Fruit fly (Drosophila melanogaster) whole organism, prepupa: ENCODE results near the gene Rim.
A peak's percentile ranks its signal among the peaks of the same experiment; 100 is the strongest.

Experiments used
- Blimp-1 ChIP-seq: fragments of 200-800 bp; sonication (Bioruptor generic); optimal IDR thresholded peaks from 3 replicates; lab custom pipeline; 2017; ENCODE audit warnings: missing biosample characterization, missing genetic modification characterization, mild to moderate bottlenecking, moderate library complexity, missing genetic modification reagents
- CG10631 ChIP-seq: fragments of 200-800 bp; sonication (Bioruptor generic); optimal IDR thresholded peaks from 2 replicates; lab custom pipeline; 2016; ENCODE audit warnings: missing biosample characterization, missing genetic modification characterization
- CG10669 ChIP-seq: fragments of 200-800 bp; sonication (Bioruptor generic); optimal IDR thresholded peaks from 3 replicates; lab custom pipeline; 2018; ENCODE audit warnings: missing biosample characterization, mild to moderate bottlenecking, missing genetic modification characterization, moderate library complexity
- CG11294 ChIP-seq: fragments of 200-800 bp; sonication (Bioruptor generic); IDR thresholded peaks from 2 replicates; pipeline ENCODE4 v1.3.6; 2022; ENCODE audit warnings: missing biosample characterization, missing genetic modification characterization
- CG11762 ChIP-seq: fragments of 200-800 bp; sonication (Bioruptor generic); optimal IDR thresholded peaks from 3 replicates; lab custom pipeline; 2016; ENCODE audit warnings: missing biosample characterization, missing genetic modification characterization; ENCODE audit not compliant: insufficient read depth
- CG11902 ChIP-seq: fragments of 200-800 bp; sonication (Bioruptor generic); optimal IDR thresholded peaks from 3 replicates; lab custom pipeline; 2016; ENCODE audit warnings: missing biosample characterization, missing genetic modification characterization
- CG15336 ChIP-seq: fragments of 200-800 bp; sonication (Bioruptor generic); IDR thresholded peaks from 2 replicates; pipeline ENCODE4 v1.3.6; 2022; ENCODE audit warnings: missing biosample characterization, missing genetic modification characterization
- CG1621 ChIP-seq: fragments of 200-800 bp; sonication (Bioruptor generic); optimal IDR thresholded peaks from 3 replicates; lab custom pipeline; 2018; ENCODE audit warnings: missing biosample characterization, mild to moderate bottlenecking, missing genetic modification characterization
- CG3032 ChIP-seq: fragments of 200-800 bp; optimal IDR thresholded peaks from 2 replicates; lab custom pipeline; 2019; ENCODE audit warnings: missing biosample characterization, mild to moderate bottlenecking, missing genetic modification characterization, moderate library complexity
- CG31627 ChIP-seq: fragments of 200-800 bp; sonication (Bioruptor generic); optimal IDR thresholded peaks from 3 replicates; lab custom pipeline; 2016; ENCODE audit warnings: missing biosample characterization, missing genetic modification characterization
- CG32006 ChIP-seq: fragments of 200-800 bp; sonication (Bioruptor generic); optimal IDR thresholded peaks from 3 replicates; lab custom pipeline; 2017; ENCODE audit warnings: missing biosample characterization, mild to moderate bottlenecking, missing genetic modification characterization
- CG34406 ChIP-seq: fragments of 200-800 bp; sonication (Bioruptor generic); optimal IDR thresholded peaks from 3 replicates; lab custom pipeline; 2016; ENCODE audit warnings: missing biosample characterization, missing genetic modification characterization
- CG3919 ChIP-seq: fragments of 200-800 bp; sonication (Bioruptor generic); optimal IDR thresholded peaks from 3 replicates; lab custom pipeline; 2016; ENCODE audit warnings: missing biosample characterization, missing genetic modification characterization
- CG4318 ChIP-seq: fragments of 200-800 bp; sonication (Bioruptor generic); optimal IDR thresholded peaks from 3 replicates; lab custom pipeline; 2017; ENCODE audit warnings: missing biosample characterization, mild to moderate bottlenecking, missing genetic modification characterization
- CG6163 ChIP-seq: fragments of 200-800 bp; sonication (Bioruptor generic); IDR thresholded peaks from 3 replicates; pipeline ENCODE4 v1.3.6; 2022; ENCODE audit warnings: missing biosample characterization, missing genetic modification characterization
- CG6276 ChIP-seq: fragments of 200-800 bp; sonication (Bioruptor generic); optimal IDR thresholded peaks from 2 replicates; lab custom pipeline; 2017; ENCODE audit warnings: missing biosample characterization, mild to moderate bottlenecking, missing genetic modification characterization
- CG6808 ChIP-seq: fragments of 200-800 bp; sonication (Bioruptor generic); optimal IDR thresholded peaks from 3 replicates; lab custom pipeline; 2017; ENCODE audit warnings: missing biosample characterization, missing genetic modification characterization, mild to moderate bottlenecking, moderate library complexity, missing genetic modification reagents
- CG8119 ChIP-seq: fragments of 200-800 bp; sonication (Bioruptor generic); IDR thresholded peaks from 3 replicates; pipeline ENCODE4 v1.3.6; 2022; ENCODE audit warnings: missing biosample characterization, missing genetic modification characterization
- CG8319 ChIP-seq: fragments of 200-800 bp; sonication (Bioruptor generic); optimal IDR thresholded peaks from 3 replicates; lab custom pipeline; 2016; ENCODE audit warnings: missing biosample characterization, missing genetic modification characterization
- Eip75B ChIP-seq: fragments of 200-800 bp; sonication (Bioruptor generic); optimal IDR thresholded peaks from 3 replicates; lab custom pipeline; 2016; ENCODE audit warnings: missing biosample characterization, missing genetic modification characterization
- Eip78C ChIP-seq: fragments of 200-800 bp; sonication (Bioruptor generic); peaks from one replicate; lab custom pipeline; 2016; ENCODE audit warnings: missing biosample characterization, missing genetic modification characterization
- Ets96B ChIP-seq: fragments of 200-800 bp; optimal IDR thresholded peaks from 2 replicates; lab custom pipeline; 2019; ENCODE audit warnings: missing biosample characterization, mild to moderate bottlenecking, missing genetic modification characterization, moderate library complexity
- Gug ChIP-seq: fragments of 200-800 bp; sonication (Bioruptor generic); IDR thresholded peaks from 2 replicates; pipeline ENCODE4 v1.3.6; 2022; ENCODE audit warnings: missing biosample characterization, missing genetic modification characterization
- Hr38 ChIP-seq: sonication (Bioruptor generic); optimal IDR thresholded peaks from 2 replicates; lab custom pipeline; 2016; ENCODE audit warnings: missing biosample characterization, missing genetic modification characterization
- Hr4 ChIP-seq: fragments of 200-800 bp; sonication (Bioruptor generic); optimal IDR thresholded peaks from 3 replicates; lab custom pipeline; 2016; ENCODE audit warnings: missing biosample characterization, missing genetic modification characterization
- Lpt ChIP-seq: fragments of 200-800 bp; sonication (Bioruptor generic); optimal IDR thresholded peaks from 3 replicates; lab custom pipeline; 2016; ENCODE audit warnings: missing biosample characterization, missing genetic modification characterization
- Met ChIP-seq: fragments of 200-800 bp; sonication (Bioruptor generic); optimal IDR thresholded peaks from 3 replicates; lab custom pipeline; 2016; ENCODE audit warnings: missing biosample characterization, missing genetic modification characterization
- OdsH ChIP-seq: fragments of 200-800 bp; sonication (Bioruptor generic); optimal IDR thresholded peaks from 3 replicates; lab custom pipeline; 2016; ENCODE audit warnings: missing biosample characterization, missing genetic modification characterization
- achi ChIP-seq: fragments of 200-800 bp; sonication (Bioruptor generic); optimal IDR thresholded peaks from 3 replicates; lab custom pipeline; 2016; ENCODE audit warnings: missing biosample characterization, missing genetic modification characterization
- acj6 ChIP-seq: fragments of 200-800 bp; sonication (Bioruptor generic); optimal IDR thresholded peaks from 3 replicates; lab custom pipeline; 2016; ENCODE audit warnings: missing biosample characterization, missing genetic modification characterization
- cyc ChIP-seq: fragments of 200-800 bp; sonication (Bioruptor generic); optimal IDR thresholded peaks from 3 replicates; lab custom pipeline; 2016; ENCODE audit warnings: missing biosample characterization, missing genetic modification characterization
- dac ChIP-seq: fragments of 200-800 bp; sonication (Bioruptor generic); optimal IDR thresholded peaks from 2 replicates; lab custom pipeline; 2017; ENCODE audit warnings: missing biosample characterization, mild to moderate bottlenecking, missing genetic modification characterization
- dsx ChIP-seq: fragments of 200-800 bp; optimal IDR thresholded peaks from 3 replicates; lab custom pipeline; 2019; ENCODE audit warnings: missing biosample characterization, mild to moderate bottlenecking, missing genetic modification characterization, moderate library complexity; ENCODE audit not compliant: poor library complexity, severe bottlenecking
- eg ChIP-seq: fragments of 200-800 bp; sonication (Bioruptor generic); IDR thresholded peaks from 3 replicates; pipeline ENCODE4 v1.3.6; 2022; ENCODE audit warnings: missing biosample characterization, missing genetic modification characterization
- fd59A ChIP-seq: fragments of 200-800 bp; sonication (Bioruptor generic); optimal IDR thresholded peaks from 2 replicates; lab custom pipeline; 2017; ENCODE audit warnings: missing biosample characterization, mild to moderate bottlenecking, missing genetic modification characterization, missing genetic modification reagents
- fd85E ChIP-seq: fragments of 200-800 bp; sonication (Bioruptor generic); optimal IDR thresholded peaks from 3 replicates; lab custom pipeline; 2016; ENCODE audit warnings: missing biosample characterization, missing genetic modification characterization
- lz ChIP-seq: fragments of 200-800 bp; sonication (Bioruptor generic); optimal IDR thresholded peaks from 3 replicates; lab custom pipeline; 2016; ENCODE audit warnings: missing biosample characterization, missing genetic modification characterization
- pdm3 ChIP-seq: fragments of 200-800 bp; sonication (Bioruptor generic); optimal IDR thresholded peaks from 3 replicates; lab custom pipeline; 2016; ENCODE audit warnings: missing biosample characterization, missing genetic modification characterization
- salr ChIP-seq, 2 experiments: fragments of 200-800 bp; sonication (Bioruptor generic); optimal IDR thresholded peaks; 3 replicates each; lab custom pipeline; 2016 to 2018; ENCODE audit warnings: missing biosample characterization in 2 of 2, missing genetic modification characterization in 2 of 2, mild to moderate bottlenecking in 1 of 2
- spab ChIP-seq: fragments of 200-800 bp; sonication (Bioruptor generic); optimal IDR thresholded peaks from 2 replicates; lab custom pipeline; 2017; ENCODE audit warnings: missing biosample characterization, mild to moderate bottlenecking, missing genetic modification characterization, missing genetic modification reagents
- ss ChIP-seq, 2 experiments: fragments of 200-800 bp; sonication (Bioruptor generic); optimal IDR thresholded peaks; 2 replicates in 1 of 2; 3 replicates in 1 of 2; lab custom pipeline; 2017 to 2018; ENCODE audit warnings: mild to moderate bottlenecking in 2 of 2, missing biosample characterization in 2 of 2, missing genetic modification characterization in 2 of 2, moderate library complexity in 1 of 2
- svp ChIP-seq: fragments of 200-800 bp; sonication (Bioruptor generic); peaks from one replicate; lab custom pipeline; 2016; ENCODE audit warnings: missing biosample characterization, missing genetic modification characterization
- topi ChIP-seq: fragments of 200-800 bp; sonication (Bioruptor generic); optimal IDR thresholded peaks from 3 replicates; lab custom pipeline; 2016; ENCODE audit warnings: missing biosample characterization, missing genetic modification characterization
- vri ChIP-seq: fragments of 200-800 bp; sonication (Bioruptor generic); optimal IDR thresholded peaks from 3 replicates; lab custom pipeline; 2016; ENCODE audit warnings: missing biosample characterization, mild to moderate bottlenecking, missing genetic modification characterization

Gene Rim

dm6 chr3R:17957782-17958181 is 41.4 kb upstream of the Rim start (continued):
- TF ChIP-seq vri (no peak), CG10669 (GFP tag; lab: Kevin White, UChicago) (peak; percentile 51), Met (GFP tag; lab: Kevin White, UChicago) (peak; percentile 38), OdsH (GFP tag; lab: Kevin White, UChicago) (peak; percentile 45), CG32006 (peak; percentile 21), CG1621 (tag; lab: Kevin White, UChicago) (peak; percentile 19), lz (peak; percentile 11), CG6163 (GFP tag; lab: Robert Waterston, UW) (peak; percentile 46; the same call in 1 of the 3 replicates), CG11762 (GFP tag; lab: Kevin White, UChicago) (no peak), CG6808 (GFP tag; lab: Kevin White, UChicago) (peak; percentile 25), spab (GFP tag; lab: Kevin White, UChicago) (no peak), ss (GFP tag; optimal IDR thresholded peaks at IDR 0.05; lab: Kevin White, UChicago) (peak in 1 of 2 experiments; percentile 32), Blimp-1 (no peak), CG11294 (GFP tag; lab: Robert Waterston, UW) (no peak), CG8319 (GFP tag; lab: Kevin White, UChicago) (no peak), Hr4 (GFP tag; lab: Kevin White, UChicago) (no peak), Gug (GFP tag; lab: Robert Waterston, UW) (peak; percentile 18; the same call in 1 of the 2 replicates), pdm3 (GFP tag; lab: Kevin White, UChicago) (peak; percentile 34), topi (GFP tag; lab: Kevin White, UChicago) (peak; percentile 58), fd85E (no peak), fd59A (GFP tag; lab: Kevin White, UChicago) (peak; percentile 1), Eip75B (GFP tag; lab: Kevin White, UChicago) (peak; percentile 39), Hr38 (GFP tag; lab: Kevin White, UChicago) (no peak)
- TF ChIP-seq, all 60 proteins: peak for 33

DNA sequence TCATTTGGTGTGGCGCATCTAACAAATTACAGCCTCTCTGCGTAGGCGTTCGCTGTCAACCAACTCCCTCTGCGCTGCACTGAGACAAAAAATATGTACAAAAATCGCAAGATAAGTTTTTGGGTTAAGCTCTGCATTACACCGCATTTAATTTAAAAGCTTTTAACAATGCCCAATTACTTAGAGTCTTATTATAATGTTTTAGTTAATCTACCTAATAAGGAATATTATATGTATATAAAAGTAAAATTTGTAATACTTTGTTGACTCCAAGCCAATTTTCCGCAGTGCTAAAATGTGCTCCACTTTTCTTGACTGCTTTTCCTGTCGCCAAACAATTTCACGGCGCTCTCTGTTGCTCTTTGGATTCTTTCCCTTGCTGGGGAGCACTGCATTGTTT is 39.4 kb upstream of the Rim start:
- TF ChIP-seq CG3919, result peak; percentile 26
- TF ChIP-seq Hr4 (GFP tag; lab: Kevin White, UChicago), result peak; percentile 50
- TF ChIP-seq CG6276 (GFP tag; lab: Kevin White, UChicago), result peak; percentile 45
- no peak for TF ChIP-seq CG34406
- peak; percentile 66 for TF ChIP-seq Eip78C (GFP tag; lab: Kevin White, UChicago)
- TF ChIP-seq OdsH (GFP tag; lab: Kevin White, UChicago), result peak; percentile 37
- peak; percentile 11 for TF ChIP-seq Lpt (GFP tag; lab: Kevin White, UChicago)
- TF ChIP-seq dac, result peak; percentile 12
- 0 out of 2 replicates have a peak, but pooled peaks have one; percentile 15 for TF ChIP-seq Gug (GFP tag; lab: Robert Waterston, UW)
- no peak for TF ChIP-seq vri
- no peak for TF ChIP-seq CG31627 (GFP tag; lab: Kevin White, UChicago)
- peak; percentile 67; the same call in 2 of the 3 replicates for TF ChIP-seq CG8119 (GFP tag; lab: Robert Waterston, UW)
- no peak for TF ChIP-seq Ets96B (tag; lab: Kevin White, UChicago)
- no peak for TF ChIP-seq CG6808 (GFP tag; lab: Kevin White, UChicago)
- peak; percentile 42 for TF ChIP-seq CG4318
- no peak for TF ChIP-seq dsx (GFP tag; lab: Kevin White, UChicago)
- TF ChIP-seq CG11294 (GFP tag; lab: Robert Waterston, UW), result no peak
- peak; percentile 7 for TF ChIP-seq CG3032 (tag; lab: Kevin White, UChicago)
- TF ChIP-seq salr (GFP tag; optimal IDR thresholded peaks at IDR 0.05; lab: Kevin White, UChicago), result peak in 1 of 2 experiments; percentile 57
- TF ChIP-seq fd59A (GFP tag; lab: Kevin White, UChicago), result no peak
- TF ChIP-seq topi (GFP tag; lab: Kevin White, UChicago), result no peak
- peak; percentile 46; the same call in 1 of the 3 replicates for TF ChIP-seq CG6163 (GFP tag; lab: Robert Waterston, UW)
- TF ChIP-seq eg (GFP tag; lab: Robert Waterston, UW), result peak; percentile 40; the same call in 1 of the 3 replicates
- TF ChIP-seq acj6 (GFP tag; lab: Kevin White, UChicago), result no peak
- peak; percentile 60 for TF ChIP-seq svp
- TF ChIP-seq fd85E, result no peak
- TF ChIP-seq achi, result peak; percentile 33
- no peak for TF ChIP-seq CG11762 (GFP tag; lab: Kevin White, UChicago)
- peak; percentile 76 for TF ChIP-seq CG32006
- no peak for TF ChIP-seq CG11902
- peak; percentile 73 for TF ChIP-seq CG15336
- TF ChIP-seq cyc (GFP tag; lab: Kevin White, UChicago), result no peak
- no peak for TF ChIP-seq Hr38 (GFP tag; lab: Kevin White, UChicago)
- TF ChIP-seq CG10631 (GFP tag; lab: Kevin White, UChicago), result peak; percentile 45
